Worm (Caenorhabditis elegans) whole organism, L1 larva: ENCODE results near the gene daf-6.

Experiments
- C04F5.9 ChIP-seq: sonication (generic microtip); optimal IDR thresholded peaks from 2 replicates; lab custom pipeline; 2016; ENCODE audit warnings: missing genetic modification characterization, missing compliant biosample characterization
- C16A3.4 ChIP-seq: fragments of 150-350 bp; optimal IDR thresholded peaks from 2 replicates; lab custom pipeline; 2014; ENCODE audit warnings: missing biosample characterization, missing genetic modification characterization
- C34B4.2 ChIP-seq: sonication (generic microtip); optimal IDR thresholded peaks from 2 replicates; lab custom pipeline; 2017; ENCODE audit warnings: mild to moderate bottlenecking, missing genetic modification characterization, missing compliant biosample characterization
- Y116A8C.19 ChIP-seq: sonication (generic microtip); optimal IDR thresholded peaks from 2 replicates; lab custom pipeline; 2016; ENCODE audit warnings: missing compliant biosample characterization, missing genetic modification characterization, borderline replicate concordance
- ama-1 ChIP-seq: fragments of 150-350 bp; optimal IDR thresholded peaks from 2 replicates; lab custom pipeline; 2014
- blmp-1 ChIP-seq: fragments of 150-350 bp; optimal IDR thresholded peaks from 2 replicates; lab custom pipeline; 2014; ENCODE audit warnings: missing biosample characterization, missing genetic modification characterization
- ceh-63 ChIP-seq: fragments of 200-800 bp; sonication (Bioruptor generic); optimal IDR thresholded peaks from 2 replicates; lab custom pipeline; 2018; ENCODE audit warnings: mild to moderate bottlenecking, missing genetic modification characterization, missing compliant biosample characterization
- ceh-8 ChIP-seq: fragments of 200-800 bp; sonication (Bioruptor generic); optimal IDR thresholded peaks from 2 replicates; lab custom pipeline; 2018; ENCODE audit warnings: mild to moderate bottlenecking, missing genetic modification characterization, moderate library complexity, missing compliant biosample characterization
- ceh-82 ChIP-seq, 3 experiments: fragments of 150-350 bp in 1 of 3; sonication (generic microtip) in 2 of 3; optimal IDR thresholded peaks; 2 replicates each; lab custom pipeline; 2014 to 2017; ENCODE audit warnings: missing biosample characterization in 3 of 3, missing genetic modification characterization in 3 of 3
- ces-1 ChIP-seq: fragments of 150-350 bp; optimal IDR thresholded peaks from 2 replicates; lab custom pipeline; 2014; ENCODE audit warnings: missing biosample characterization, missing genetic modification reagents, missing genetic modification characterization
- dpl-1 ChIP-seq, 3 experiments: fragments of 150-350 bp in 2 of 3; sonication (generic microtip) in 1 of 3; optimal IDR thresholded peaks; 2 replicates each; lab custom pipeline; 2014 to 2017; ENCODE audit warnings: missing biosample characterization in 3 of 3, missing genetic modification characterization in 3 of 3, missing genetic modification reagents in 3 of 3
- efl-1 ChIP-seq, 4 experiments: fragments of 150-350 bp; optimal IDR thresholded peaks in 3 of 4; peaks in 1 of 4; 1 replicate in 1 of 4; 2 replicates in 3 of 4; lab custom pipeline; 2014; ENCODE audit warnings: missing biosample characterization in 2 of 4, missing genetic modification characterization in 2 of 4, missing genetic modification reagents in 2 of 4
- efl-3 ChIP-seq: fragments of 200-800 bp; sonication (Bioruptor generic); optimal IDR thresholded peaks from 2 replicates; lab custom pipeline; 2018; ENCODE audit warnings: mild to moderate bottlenecking, missing genetic modification characterization, missing compliant biosample characterization
- egl-13 ChIP-seq: sonication (generic microtip); optimal IDR thresholded peaks from 2 replicates; lab custom pipeline; 2016; ENCODE audit warnings: missing genotype, missing genetic modification reagents, missing genetic modification characterization, missing compliant biosample characterization
- elt-2 ChIP-seq: sonication (generic microtip); optimal IDR thresholded peaks from 2 replicates; lab custom pipeline; 2016; ENCODE audit warnings: missing genetic modification characterization, mild to moderate bottlenecking, inconsistent platforms, missing compliant biosample characterization, missing genetic modification reagents
- ets-5 ChIP-seq: fragments of 200-800 bp; sonication (Bioruptor generic); IDR thresholded peaks from 2 replicates; pipeline ENCODE4 v1.3.6; 2022; ENCODE audit warnings: missing genetic modification characterization, missing compliant biosample characterization
- fkh-8 ChIP-seq: sonication (generic microtip); optimal IDR thresholded peaks from 2 replicates; lab custom pipeline; 2016; ENCODE audit warnings: mild to moderate bottlenecking, missing genetic modification characterization, missing compliant biosample characterization
- grh-1 ChIP-seq: fragments of 200-800 bp; sonication (Bioruptor generic); IDR thresholded peaks from 2 replicates; pipeline ENCODE4 v1.3.6; 2022; ENCODE audit warnings: missing genetic modification reagents, missing genetic modification characterization, missing compliant biosample characterization
- hlh-17 ChIP-seq: fragments of 200-800 bp; sonication (Bioruptor generic); optimal IDR thresholded peaks from 2 replicates; lab custom pipeline; 2018; ENCODE audit warnings: missing genetic modification characterization, mild to moderate bottlenecking, missing compliant biosample characterization, moderate library complexity, borderline replicate concordance
- irx-1 ChIP-seq: sonication (generic microtip); optimal IDR thresholded peaks from 2 replicates; lab custom pipeline; 2016; ENCODE audit warnings: missing genetic modification characterization, missing compliant biosample characterization
- lin-13 ChIP-seq: fragments of 150-350 bp; optimal IDR thresholded peaks from 2 replicates; lab custom pipeline; 2014; ENCODE audit warnings: missing biosample characterization, missing genetic modification reagents, missing genetic modification characterization
- lin-15B ChIP-seq: fragments of 150-350 bp; sonication (generic microtip); optimal IDR thresholded peaks from 3 replicates; lab custom pipeline; 2014; ENCODE audit warnings: missing biosample characterization, missing genetic modification characterization
- lin-35 ChIP-seq, 2 experiments: fragments of 150-350 bp; optimal IDR thresholded peaks; 2 replicates each; lab custom pipeline; 2014; ENCODE audit warnings: missing biosample characterization in 2 of 2, missing genetic modification characterization in 2 of 2, missing genetic modification reagents in 2 of 2
- lsy-2 ChIP-seq, 2 experiments: fragments of 150-350 bp; optimal IDR thresholded peaks; 2 replicates each; lab custom pipeline; 2014; ENCODE audit warnings: missing biosample characterization in 2 of 2, missing genetic modification characterization in 2 of 2
- mdl-1 ChIP-seq, 2 experiments: fragments of 150-350 bp; optimal IDR thresholded peaks; 2 replicates each; lab custom pipeline; 2014 to 2017; ENCODE audit warnings: missing biosample characterization in 2 of 2, missing genetic modification characterization in 2 of 2, inconsistent platforms in 1 of 2
- mep-1 ChIP-seq: fragments of 150-350 bp; optimal IDR thresholded peaks from 2 replicates; lab custom pipeline; 2014; ENCODE audit warnings: missing biosample characterization, missing genetic modification characterization
- nhr-11 ChIP-seq: fragments of 150-350 bp; optimal IDR thresholded peaks from 2 replicates; lab custom pipeline; 2014; ENCODE audit warnings: missing biosample characterization, missing genetic modification characterization
- nhr-12 ChIP-seq: sonication (generic microtip); optimal IDR thresholded peaks from 2 replicates; lab custom pipeline; 2017; ENCODE audit warnings: missing biosample characterization, missing genetic modification characterization
- nhr-19 ChIP-seq: fragments of 200-800 bp; sonication (Bioruptor generic); conservative IDR thresholded peaks from 2 replicates; pipeline ENCODE4 v1.3.6; 2022; ENCODE audit warnings: missing genetic modification characterization, missing compliant biosample characterization
- nhr-20 ChIP-seq: sonication (generic microtip); optimal IDR thresholded peaks from 2 replicates; lab custom pipeline; 2016; ENCODE audit warnings: mild to moderate bottlenecking, missing genetic modification characterization, missing compliant biosample characterization
- nhr-47 ChIP-seq: sonication (generic microtip); optimal IDR thresholded peaks from 2 replicates; lab custom pipeline; 2016; ENCODE audit warnings: mild to moderate bottlenecking, missing genetic modification characterization, moderate library complexity, missing compliant biosample characterization
- nhr-76 ChIP-seq: sonication (generic microtip); optimal IDR thresholded peaks from 2 replicates; lab custom pipeline; 2017; ENCODE audit warnings: missing biosample characterization, missing genetic modification characterization
- nhr-84 ChIP-seq: sonication (generic microtip); optimal IDR thresholded peaks from 2 replicates; lab custom pipeline; 2017; ENCODE audit warnings: missing biosample characterization, missing genetic modification characterization
- nhr-90 ChIP-seq: sonication (generic microtip); optimal IDR thresholded peaks from 2 replicates; lab custom pipeline; 2016; ENCODE audit warnings: mild to moderate bottlenecking, missing genetic modification characterization, missing compliant biosample characterization; ENCODE audit not compliant: poor library complexity
- pax-3 ChIP-seq: fragments of 200-800 bp; sonication (Bioruptor generic); optimal IDR thresholded peaks from 2 replicates; lab custom pipeline; 2018; ENCODE audit warnings: mild to moderate bottlenecking, missing genetic modification characterization, moderate library complexity, missing compliant biosample characterization
- pqm-1 ChIP-seq: sonication (generic microtip); optimal IDR thresholded peaks from 3 replicates; lab custom pipeline; 2017; ENCODE audit warnings: missing biosample characterization, missing genetic modification characterization
- sox-4 ChIP-seq: sonication (generic microtip); optimal IDR thresholded peaks from 2 replicates; lab custom pipeline; 2016; ENCODE audit warnings: missing genetic modification characterization, missing compliant biosample characterization
- sup-37 ChIP-seq: fragments of 200-800 bp; sonication (Bioruptor generic); optimal IDR thresholded peaks from 2 replicates; lab custom pipeline; 2018; ENCODE audit warnings: mild to moderate bottlenecking, missing genetic modification characterization, missing compliant biosample characterization
- swsn-7 ChIP-seq: sonication (generic microtip); optimal IDR thresholded peaks from 2 replicates; lab custom pipeline; 2016; ENCODE audit warnings: missing genetic modification characterization, missing compliant biosample characterization
- tlp-1 ChIP-seq: fragments of 150-350 bp; optimal IDR thresholded peaks from 2 replicates; lab custom pipeline; 2014; ENCODE audit warnings: missing biosample characterization, missing genetic modification characterization
- unc-130 ChIP-seq: fragments of 150-350 bp; optimal IDR thresholded peaks from 2 replicates; lab custom pipeline; 2017; ENCODE audit warnings: missing biosample characterization, missing genetic modification characterization, inconsistent platforms
- unc-86 ChIP-seq: sonication (generic microtip); optimal IDR thresholded peaks from 2 replicates; lab custom pipeline; 2016; ENCODE audit warnings: missing genetic modification characterization, missing compliant biosample characterization
- unc-98 ChIP-seq: fragments of 200-800 bp; sonication (Bioruptor generic); IDR thresholded peaks from 2 replicates; pipeline ENCODE4 v1.3.6; 2022; ENCODE audit warnings: missing genetic modification characterization, missing compliant biosample characterization
- vab-15 ChIP-seq: sonication (generic microtip); optimal IDR thresholded peaks from 2 replicates; lab custom pipeline; 2017; ENCODE audit warnings: missing genotype, mild to moderate bottlenecking, missing genetic modification characterization, missing compliant biosample characterization
- xbp-1 ChIP-seq: sonication (generic microtip); optimal IDR thresholded peaks from 2 replicates; lab custom pipeline; 2016; ENCODE audit warnings: missing genetic modification characterization, missing compliant biosample characterization
- zag-1 ChIP-seq: fragments of 150-350 bp; optimal IDR thresholded peaks from 2 replicates; lab custom pipeline; 2014; ENCODE audit warnings: missing biosample characterization, missing genetic modification characterization
- zip-4 ChIP-seq: fragments of 200-800 bp; sonication (Bioruptor generic); optimal IDR thresholded peaks from 2 replicates; lab custom pipeline; 2018; ENCODE audit warnings: mild to moderate bottlenecking, missing genetic modification characterization, moderate library complexity, missing compliant biosample characterization
- ztf-11 ChIP-seq, 2 experiments: sonication (generic microtip); optimal IDR thresholded peaks; 2 replicates each; lab custom pipeline; 2016 to 2017; ENCODE audit warnings: missing genetic modification characterization in 2 of 2, missing biosample characterization in 1 of 2, missing compliant biosample characterization in 1 of 2
- ztf-4 ChIP-seq: fragments of 150-350 bp; optimal IDR thresholded peaks from 2 replicates; lab custom pipeline; 2014; ENCODE audit warnings: missing biosample characterization, missing genetic modification characterization

daf-6 gene

ce11 chrX:14888188-14888587 lies at the start of gene daf-6:
Gene daf-6 (plus strand): TSS chrX:14888488.
- no peak for TF ChIP-seq nhr-47 (tag; lab: Kevin White, UChicago)
- no peak for TF ChIP-seq efl-1 (optimal IDR thresholded peaks at IDR 0.05; lab: Kevin White, UChicago)
- TF ChIP-seq efl-1 (GFP tag; optimal IDR thresholded peaks at IDR 0.05 in 1 of 2; lab: Kevin White, UChicago): peak in 1 of 2 experiments; percentile 84
- TF ChIP-seq efl-3 (GFP tag; lab: Kevin White, UChicago): no peak
- TF ChIP-seq sox-4: no peak
- TF ChIP-seq ets-5 (GFP tag; lab: Robert Waterston, UW): no peak

DNA sequence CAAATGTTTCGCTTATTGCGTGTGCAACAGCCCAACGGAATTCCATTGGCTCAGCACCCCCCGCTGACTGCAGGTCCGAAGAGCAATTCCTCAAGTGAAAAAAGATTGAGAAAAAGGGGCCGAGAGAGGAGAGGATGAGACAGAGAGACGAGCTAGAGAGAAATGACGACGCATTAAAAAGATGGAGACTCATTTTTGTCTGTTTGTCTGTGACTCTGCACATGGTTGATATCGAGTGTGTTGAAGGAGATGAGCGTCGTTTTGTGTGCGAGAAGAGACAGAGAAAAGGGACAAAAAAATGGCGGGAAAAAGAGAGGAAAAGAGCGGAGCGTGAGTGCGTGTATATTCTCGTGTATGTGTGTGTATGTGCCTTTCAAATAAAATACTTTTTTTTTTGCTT lies 47.3 kb upstream of the daf-6 start:
- TF ChIP-seq fkh-8 (tag; lab: Kevin White, UChicago) (peak; percentile 87), ces-1 (GFP tag; lab: Kevin White, UChicago) (no peak), C34B4.2 (tag; lab: Kevin White, UChicago) (no peak), zip-4 (GFP tag; lab: Kevin White, UChicago) (no peak), efl-3 (GFP tag; lab: Kevin White, UChicago) (no peak), blmp-1 (tag; lab: Kevin White, UChicago) (peak; percentile 63), sox-4 (peak; percentile 21), zag-1 (tag; lab: Kevin White, UChicago) (peak; percentile 87), nhr-84 (no peak), nhr-11 (tag; lab: Kevin White, UChicago) (peak; percentile 54), ets-5 (GFP tag; lab: Robert Waterston, UW) (no peak), pax-3 (tag; lab: Kevin White, UChicago) (peak; percentile 69), nhr-76 (tag; lab: Kevin White, UChicago) (no peak), hlh-17 (GFP tag; lab: Kevin White, UChicago) (no peak), nhr-19 (GFP tag; lab: Robert Waterston, UW) (peak; percentile 78), swsn-7 (tag; lab: Kevin White, UChicago) (peak; percentile 90), mdl-1 (tag; optimal IDR thresholded peaks at IDR 0.05; lab: Kevin White, UChicago) (peak; percentile 44 to 92), C16A3.4 (tag; lab: Kevin White, UChicago) (peak; percentile 86), lsy-2 (tag; optimal IDR thresholded peaks at IDR 0.05; lab: Kevin White, UChicago) (peak; percentile 63 to 92), xbp-1 (tag; lab: Kevin White, UChicago) (peak; percentile 85), lin-15B (no peak), elt-2 (peak; percentile 43), unc-130 (tag; lab: Kevin White, UChicago) (peak; percentile 46), ztf-11 (tag; optimal IDR thresholded peaks at IDR 0.05; lab: Kevin White, UChicago) (peak in 1 of 2 experiments; percentile 14), mep-1 (tag; lab: Kevin White, UChicago) (peak; percentile 89), unc-86 (tag; lab: Kevin White, UChicago) (peak; percentile 91), vab-15 (tag; lab: Kevin White, UChicago) (no peak), pqm-1 (tag; lab: Kevin White, UChicago) (no peak), grh-1 (GFP tag; lab: Robert Waterston, UW) (no peak), lin-13 (peak; percentile 86), ceh-63 (GFP tag; lab: Kevin White, UChicago) (no peak), efl-1 (optimal IDR thresholded peaks at IDR 0.05; lab: Kevin White, UChicago) (peak; percentile 77 to 94), efl-1 (GFP tag; optimal IDR thresholded peaks at IDR 0.05 in 1 of 2; lab: Kevin White, UChicago) (peak; percentile 67 to 96), C04F5.9 (tag; lab: Kevin White, UChicago) (no peak), nhr-12 (tag; lab: Kevin White, UChicago) (no peak), dpl-1 (GFP tag; optimal IDR thresholded peaks at IDR 0.05; lab: Kevin White, UChicago) (peak; percentile 74 to 86 (median 75)), ceh-8 (GFP tag; lab: Kevin White, UChicago) (peak; percentile 57), nhr-90 (tag; lab: Kevin White, UChicago) (peak; percentile 57), sup-37 (GFP tag; lab: Kevin White, UChicago) (peak; percentile 38), unc-98 (GFP tag; lab: Robert Waterston, UW) (no peak), ceh-82 (tag; optimal IDR thresholded peaks at IDR 0.05; lab: Kevin White, UChicago) (peak; percentile 84 to 92 (median 89)), ztf-4 (peak; percentile 78), irx-1 (tag; lab: Kevin White, UChicago) (peak; percentile 83), ama-1 (lab: Kevin White, UChicago) (peak; percentile 6), egl-13 (peak; percentile 81), Y116A8C.19 (tag; lab: Kevin White, UChicago) (no peak), nhr-20 (tag; lab: Kevin White, UChicago) (peak; percentile 91), tlp-1 (tag; lab: Kevin White, UChicago) (no peak), lin-35 (GFP tag; optimal IDR thresholded peaks at IDR 0.05; lab: Kevin White, UChicago) (peak; percentile 82 to 87)
